Fruit fly (Drosophila melanogaster) whole organism, embryonic: ENCODE data around the gene Csk.

ENCODE experiments used
- CG10979 ChIP-seq: fragments of 200-800 bp; sonication (Bioruptor generic); optimal IDR thresholded peaks from 2 replicates; lab custom pipeline; 2018; ENCODE audit warnings: missing biosample characterization, mild to moderate bottlenecking, missing genetic modification characterization, moderate library complexity
- CG11456 ChIP-seq: fragments of 200-800 bp; sonication (Bioruptor generic); IDR thresholded peaks from 3 replicates; pipeline ENCODE4 v1.3.6; 2022; ENCODE audit warnings: missing biosample characterization, missing genetic modification characterization
- CG12104 ChIP-seq: fragments of 200-800 bp; sonication (Bioruptor generic); optimal IDR thresholded peaks from 3 replicates; lab custom pipeline; 2016; ENCODE audit warnings: missing biosample characterization, missing genetic modification characterization
- CG12236 ChIP-seq: fragments of 200-800 bp; sonication (Bioruptor generic); optimal IDR thresholded peaks from 2 replicates; lab custom pipeline; 2016; ENCODE audit warnings: missing biosample characterization, missing genetic modification characterization
- CG14710 ChIP-seq: fragments of 200-800 bp; sonication (Bioruptor generic); optimal IDR thresholded peaks from 3 replicates; lab custom pipeline; 2019; ENCODE audit warnings: missing biosample characterization, mild to moderate bottlenecking, missing genetic modification characterization, moderate library complexity
- CG1529 ChIP-seq: fragments of 200-800 bp; sonication (Bioruptor generic); optimal IDR thresholded peaks from 3 replicates; lab custom pipeline; 2018; ENCODE audit warnings: missing biosample characterization, missing genetic modification characterization
- CG15479 ChIP-seq: fragments of 200-800 bp; sonication (Bioruptor generic); optimal IDR thresholded peaks from 3 replicates; lab custom pipeline; 2019; ENCODE audit warnings: missing biosample characterization, mild to moderate bottlenecking, missing genetic modification characterization, moderate library complexity
- CG15514 ChIP-seq: fragments of 200-800 bp; sonication (Bioruptor generic); optimal IDR thresholded peaks from 3 replicates; lab custom pipeline; 2017; ENCODE audit warnings: missing biosample characterization, missing genetic modification characterization, mild to moderate bottlenecking, moderate library complexity, missing genetic modification reagents
- CG1647 ChIP-seq: fragments of 200-800 bp; sonication (Bioruptor generic); optimal IDR thresholded peaks from 3 replicates; lab custom pipeline; 2016; ENCODE audit warnings: missing biosample characterization, missing genetic modification characterization
- CG17912 ChIP-seq: fragments of 200-800 bp; sonication (Bioruptor generic); optimal IDR thresholded peaks from 2 replicates; lab custom pipeline; 2018; ENCODE audit warnings: missing biosample characterization, mild to moderate bottlenecking, missing genetic modification characterization
- CG1792 ChIP-seq: fragments of 200-800 bp; sonication (Bioruptor generic); optimal IDR thresholded peaks from 2 replicates; lab custom pipeline; 2016; ENCODE audit warnings: missing biosample characterization, missing genetic modification characterization
- CG1832 ChIP-seq: fragments of 200-800 bp; sonication (Bioruptor generic); optimal IDR thresholded peaks from 2 replicates; lab custom pipeline; 2017; ENCODE audit warnings: missing biosample characterization, mild to moderate bottlenecking, missing genetic modification characterization, inconsistent platforms
- CG18619 ChIP-seq: fragments of 200-800 bp; sonication (Bioruptor generic); optimal IDR thresholded peaks from 3 replicates; lab custom pipeline; 2017; ENCODE audit warnings: missing biosample characterization, mild to moderate bottlenecking, missing genetic modification characterization
- CG2712 ChIP-seq: fragments of 200-800 bp; optimal IDR thresholded peaks from 3 replicates; lab custom pipeline; 2019; ENCODE audit warnings: missing biosample characterization, mild to moderate bottlenecking, missing genetic modification characterization, moderate library complexity
- CG2889 ChIP-seq: fragments of 200-800 bp; sonication (Bioruptor generic); IDR thresholded peaks from 3 replicates; pipeline ENCODE4 v1.3.6; 2022; ENCODE audit warnings: missing biosample characterization, missing genetic modification characterization
- CG33213 ChIP-seq: fragments of 200-800 bp; sonication (Bioruptor generic); optimal IDR thresholded peaks from 3 replicates; lab custom pipeline; 2016; ENCODE audit warnings: missing biosample characterization, missing genetic modification characterization
- CG4424 ChIP-seq: fragments of 200-800 bp; sonication (Bioruptor generic); optimal IDR thresholded peaks from 3 replicates; lab custom pipeline; 2016; ENCODE audit warnings: missing biosample characterization, missing genetic modification characterization
- CG4617 ChIP-seq: fragments of 200-800 bp; sonication (Bioruptor generic); optimal IDR thresholded peaks from 3 replicates; lab custom pipeline; 2016; ENCODE audit warnings: missing biosample characterization, missing genetic modification characterization, borderline replicate concordance
- CG7928 ChIP-seq: fragments of 200-800 bp; sonication (Bioruptor generic); optimal IDR thresholded peaks from 2 replicates; lab custom pipeline; 2017; ENCODE audit warnings: missing biosample characterization, mild to moderate bottlenecking, missing genetic modification characterization
- CG9817 ChIP-seq: fragments of 200-800 bp; sonication (Bioruptor generic); optimal IDR thresholded peaks from 2 replicates; lab custom pipeline; 2018; ENCODE audit warnings: missing biosample characterization, mild to moderate bottlenecking, missing genetic modification characterization, moderate library complexity
- CoRest ChIP-seq: fragments of 200-800 bp; sonication (Bioruptor generic); optimal IDR thresholded peaks from 3 replicates; lab custom pipeline; 2018; ENCODE audit warnings: missing biosample characterization, mild to moderate bottlenecking, missing genetic modification characterization, moderate library complexity
- D19B ChIP-seq: fragments of 200-800 bp; sonication (Bioruptor generic); optimal IDR thresholded peaks from 2 replicates; lab custom pipeline; 2017; ENCODE audit warnings: missing biosample characterization, mild to moderate bottlenecking, missing genetic modification characterization
- Dad ChIP-seq: fragments of 200-800 bp; sonication (Bioruptor generic); optimal IDR thresholded peaks from 3 replicates; lab custom pipeline; 2016; ENCODE audit warnings: missing biosample characterization, missing genetic modification characterization
- Dek ChIP-seq: fragments of 200-800 bp; sonication (Bioruptor generic); optimal IDR thresholded peaks from 3 replicates; lab custom pipeline; 2019; ENCODE audit warnings: missing biosample characterization, mild to moderate bottlenecking, missing genetic modification characterization, moderate library complexity
- Dfd ChIP-seq, 2 experiments: fragments of >200 bp; optimal IDR thresholded peaks; 2 replicates each; lab custom pipeline; 2017; ENCODE audit warnings: missing biosample characterization in 2 of 2, missing genetic modification characterization in 2 of 2
- Dip2 ChIP-seq: fragments of 200-800 bp; sonication (Bioruptor generic); IDR thresholded peaks from 2 replicates; pipeline ENCODE4 v1.3.6; 2022; ENCODE audit warnings: missing biosample characterization, missing genetic modification characterization
- Drgx ChIP-seq: fragments of 200-800 bp; sonication (Bioruptor generic); IDR thresholded peaks from 2 replicates; pipeline ENCODE4 v1.3.6; 2022; ENCODE audit warnings: missing biosample characterization, missing genetic modification characterization
- Hmx ChIP-seq: fragments of 200-800 bp; sonication (Bioruptor generic); optimal IDR thresholded peaks from 2 replicates; lab custom pipeline; 2016; ENCODE audit warnings: missing biosample characterization, missing genetic modification characterization
- Hr3 ChIP-seq: fragments of 200-800 bp; sonication (Bioruptor generic); optimal IDR thresholded peaks from 3 replicates; lab custom pipeline; 2016; ENCODE audit warnings: missing biosample characterization, missing genetic modification characterization
- Hsf ChIP-seq: fragments of 200-800 bp; sonication (Bioruptor generic); optimal IDR thresholded peaks from 3 replicates; lab custom pipeline; 2016; ENCODE audit warnings: missing biosample characterization, missing genetic modification characterization
- Jarid2 ChIP-seq: fragments of 200-800 bp; sonication (Bioruptor generic); optimal IDR thresholded peaks from 3 replicates; lab custom pipeline; 2017; ENCODE audit warnings: mild to moderate bottlenecking, missing biosample characterization, missing genetic modification reagents, missing genetic modification characterization
- Mad ChIP-seq: fragments of 200-800 bp; sonication (Bioruptor generic); optimal IDR thresholded peaks from 2 replicates; lab custom pipeline; 2016; ENCODE audit warnings: missing biosample characterization, missing genetic modification characterization
- Max ChIP-seq: fragments of 200-800 bp; sonication (Bioruptor generic); optimal IDR thresholded peaks from 2 replicates; lab custom pipeline; 2016; ENCODE audit warnings: missing biosample characterization, mild to moderate bottlenecking, missing genetic modification characterization
- Myb ChIP-seq: fragments of 200-800 bp; sonication (Bioruptor generic); optimal IDR thresholded peaks from 2 replicates; lab custom pipeline; 2016; ENCODE audit warnings: missing biosample characterization, missing genetic modification characterization
- NC2β ChIP-seq: fragments of 200-800 bp; sonication (Bioruptor generic); optimal IDR thresholded peaks from 2 replicates; lab custom pipeline; 2016; ENCODE audit warnings: missing biosample characterization, missing genetic modification characterization
- Sox100B ChIP-seq: fragments of 200-800 bp; sonication (Bioruptor generic); optimal IDR thresholded peaks from 3 replicates; lab custom pipeline; 2018; ENCODE audit warnings: missing biosample characterization, mild to moderate bottlenecking, missing genetic modification characterization
- Sry-δ ChIP-seq: fragments of 200-800 bp; sonication (Bioruptor generic); optimal IDR thresholded peaks from 2 replicates; lab custom pipeline; 2016; ENCODE audit warnings: missing biosample characterization, missing genetic modification characterization
- Ssrp ChIP-seq: fragments of 200-800 bp; sonication (Bioruptor generic); optimal IDR thresholded peaks from 2 replicates; lab custom pipeline; 2018; ENCODE audit warnings: missing biosample characterization, mild to moderate bottlenecking, missing genetic modification characterization, moderate library complexity
- ara ChIP-seq: fragments of 200-800 bp; sonication (Bioruptor generic); IDR thresholded peaks from 2 replicates; pipeline ENCODE4 v1.3.6; 2022; ENCODE audit warnings: missing biosample characterization, missing genetic modification characterization
- danr ChIP-seq: fragments of 200-800 bp; sonication (Bioruptor generic); IDR thresholded peaks from 2 replicates; pipeline ENCODE4 v1.3.6; 2022; ENCODE audit warnings: missing biosample characterization, missing genetic modification characterization
- grn ChIP-seq: fragments of 200-800 bp; sonication (Bioruptor generic); optimal IDR thresholded peaks from 3 replicates; lab custom pipeline; 2017; ENCODE audit warnings: missing biosample characterization, missing genetic modification characterization
- ind ChIP-seq: fragments of 200-800 bp; sonication (Bioruptor generic); optimal IDR thresholded peaks from 3 replicates; lab custom pipeline; 2016; ENCODE audit warnings: missing biosample characterization, missing genetic modification characterization
- kay ChIP-seq: fragments of 200-800 bp; sonication (Bioruptor generic); optimal IDR thresholded peaks from 2 replicates; lab custom pipeline; 2016; ENCODE audit warnings: missing biosample characterization, missing genetic modification characterization
- lov ChIP-seq, 2 experiments: fragments of 200-800 bp in 1 of 2; fragments of >200 bp in 1 of 2; sonication (Bioruptor generic) in 1 of 2; IDR thresholded peaks in 1 of 2; optimal IDR thresholded peaks in 1 of 2; 2 replicates in 1 of 2; 3 replicates in 1 of 2; pipeline versions ENCODE4 v1.3.6 to Lab custom; 2017 to 2022; ENCODE audit warnings: missing biosample characterization in 1 of 2, missing genetic modification characterization in 1 of 2
- pan ChIP-seq, 4 experiments: fragments of >200 bp in 3 of 4; fragments of 200-800 bp in 1 of 4; sonication (Bioruptor generic) in 1 of 4; optimal IDR thresholded peaks in 3 of 4; IDR thresholded peaks in 1 of 4; 2 replicates each; pipeline versions ENCODE4 v1.3.6 to Lab custom; 2017 to 2022; ENCODE audit warnings: missing biosample characterization in 2 of 4, missing genetic modification characterization in 2 of 4, mixed read lengths in 1 of 4
- row ChIP-seq: fragments of 200-800 bp; sonication (Bioruptor generic); IDR thresholded peaks from 3 replicates; pipeline ENCODE4 v1.3.6; 2022; ENCODE audit warnings: missing biosample characterization, missing genetic modification characterization
- sisA ChIP-seq: fragments of 200-800 bp; sonication (Bioruptor generic); IDR thresholded peaks from 2 replicates; pipeline ENCODE4 v1.3.6; 2022; ENCODE audit warnings: missing biosample characterization, missing genetic modification characterization
- sob ChIP-seq: fragments of 200-800 bp; sonication (Bioruptor generic); IDR thresholded peaks from 2 replicates; pipeline ENCODE4 v1.3.6; 2022; ENCODE audit warnings: missing biosample characterization, missing genetic modification characterization
- tup ChIP-seq: fragments of 200-800 bp; sonication (Bioruptor generic); optimal IDR thresholded peaks from 2 replicates; lab custom pipeline; 2016; ENCODE audit warnings: missing biosample characterization, mild to moderate bottlenecking, missing genetic modification characterization, moderate library complexity
- wor ChIP-seq: fragments of 200-800 bp; sonication (Bioruptor generic); IDR thresholded peaks from 2 replicates; pipeline ENCODE4 v1.3.6; 2022; ENCODE audit warnings: missing biosample characterization, missing genetic modification characterization

Csk gene

dm6 chr3R:11678016-11678415 lies 27.5 kb upstream of the Csk start, which contains the start of gene CG18476 (continued):
- TF ChIP-seq sisA (peak; percentile 89), CG2889 (GFP tag; lab: Robert Waterston, UW) (peak; percentile 90), Ssrp (peak; percentile 92), lov (optimal IDR thresholded peaks at IDR 0.05; lab: Kevin White, UChicago) (no peak), lov (GFP tag; IDR thresholded peaks at IDR 0.05; lab: Robert Waterston, UW) (peak; percentile 79; the same call in 2 of the 3 replicates), CG9817 (peak; percentile 92), Dfd (GFP tag; optimal IDR thresholded peaks at IDR 0.05; lab: Kevin White, UChicago) (no peak), ara (GFP tag; lab: Robert Waterston, UW) (peak; percentile 91), CG4424 (GFP tag; lab: Kevin White, UChicago) (peak; percentile 91), CG15514 (GFP tag; lab: Kevin White, UChicago) (peak; percentile 77), Myb (GFP tag; lab: Kevin White, UChicago) (peak; percentile 26), tup (GFP tag; lab: Kevin White, UChicago) (peak; percentile 24), CG1647 (GFP tag; lab: Kevin White, UChicago) (peak; percentile 37), CG11456 (GFP tag; lab: Robert Waterston, UW) (peak; percentile 92), wor (GFP tag; lab: Robert Waterston, UW) (peak; percentile 85), row (GFP tag; lab: Robert Waterston, UW) (peak; percentile 96), Dad (GFP tag; lab: Kevin White, UChicago) (peak; percentile 30), Hmx (peak; percentile 81), grn (GFP tag; lab: Kevin White, UChicago) (peak; percentile 66), NC2β (GFP tag; lab: Kevin White, UChicago) (peak; percentile 54), Mad (GFP tag; lab: Kevin White, UChicago) (peak; percentile 64), Max (GFP tag; lab: Kevin White, UChicago) (peak; percentile 81), sob (peak; percentile 95), CG7928 (GFP tag; lab: Kevin White, UChicago) (peak; percentile 60), CG15479 (GFP tag; lab: Kevin White, UChicago) (no peak), CG14710 (tag; lab: Kevin White, UChicago) (peak; percentile 94), danr (GFP tag; lab: Robert Waterston, UW) (peak; percentile 86), CG2712 (tag; lab: Kevin White, UChicago) (peak; percentile 96), Sry-δ (GFP tag; lab: Kevin White, UChicago) (peak; percentile 16), CG33213 (peak; percentile 45), Hsf (GFP tag; lab: Kevin White, UChicago) (peak; percentile 91), CG1832 (GFP tag; lab: Kevin White, UChicago) (no peak), Drgx (peak; percentile 95), CG12104 (GFP tag; lab: Kevin White, UChicago) (peak; percentile 89), Jarid2 (peak; percentile 29), CG10979 (peak; percentile 93), CoRest (tag; lab: Kevin White, UChicago) (peak; percentile 96), Sox100B (GFP tag; lab: Kevin White, UChicago) (peak; percentile 90), CG4617 (GFP tag; lab: Kevin White, UChicago) (peak; percentile 90), Dek (tag; lab: Kevin White, UChicago) (peak; percentile 94), kay (GFP tag; lab: Kevin White, UChicago) (peak; percentile 84), CG18619 (peak; percentile 82), D19B (GFP tag; lab: Kevin White, UChicago) (peak; percentile 75), CG1792 (GFP tag; lab: Kevin White, UChicago) (peak; percentile 39), Dip2 (GFP tag; lab: Robert Waterston, UW) (no peak; the same call in 1 of the 2 replicates), Hr3 (GFP tag; lab: Kevin White, UChicago) (peak; percentile 86), CG12236 (GFP tag; lab: Kevin White, UChicago) (peak; percentile 45), CG1529 (GFP tag; lab: Kevin White, UChicago) (peak; percentile 75), pan (optimal IDR thresholded peaks at IDR 0.05; lab: Kevin White, UChicago) (no peak), pan (GFP tag; optimal IDR thresholded peaks at IDR 0.05 in 1 of 2, IDR thresholded peaks at IDR 0.05 in 1 of 2) (peak in 1 of 2 experiments; percentile 97), CG17912 (peak; percentile 56), ind (GFP tag; lab: Kevin White, UChicago) (peak; percentile 91)
